Worm (Caenorhabditis elegans) whole organism, young adult: ENCODE results near the gene fbxb-104.
"Not testable (repeated sequence)": the region's sequence is repeated elsewhere in the genome, so short reads cannot be mapped to it uniquely, and the experiment has no call there.

Source experiments
- T26A5.8 ChIP-seq: sonication (generic microtip); optimal IDR thresholded peaks from 2 replicates; lab custom pipeline; 2016; ENCODE audit warnings: missing genetic modification characterization, missing compliant biosample characterization
- lsl-1 ChIP-seq: fragments of 200-800 bp; sonication (Bioruptor generic); optimal IDR thresholded peaks from 2 replicates; lab custom pipeline; 2018; ENCODE audit warnings: mild to moderate bottlenecking, missing genetic modification characterization, moderate library complexity, missing compliant biosample characterization
- nfya-1 ChIP-seq: sonication (generic microtip); optimal IDR thresholded peaks from 2 replicates; lab custom pipeline; 2017; ENCODE audit warnings: antibody characterized with exemption, missing compliant biosample characterization, missing genetic modification characterization, borderline replicate concordance; ENCODE audit not compliant: insufficient read depth

- not testable (repeated sequence) for TF ChIP-seq T26A5.8 (tag; lab: Kevin White, UChicago); nfya-1; lsl-1
Observed at ce11 chrII:3449514-3449913, 27.6 kb downstream of the fbxb-104 start, which contains the start of gene C16C8.14.
